Worm (Caenorhabditis elegans) whole organism, L1 larva: ENCODE measurements around the gene spp-14.

Experiments used
- ceh-88 ChIP-seq: fragments of 200-800 bp; sonication (Bioruptor generic); IDR thresholded peaks from 2 replicates; pipeline ENCODE4 v1.3.6; 2022; ENCODE audit warnings: missing genetic modification characterization, missing compliant biosample characterization
- efl-3 ChIP-seq: fragments of 200-800 bp; sonication (Bioruptor generic); optimal IDR thresholded peaks from 2 replicates; lab custom pipeline; 2018; ENCODE audit warnings: mild to moderate bottlenecking, missing genetic modification characterization, missing compliant biosample characterization
- egl-27 ChIP-seq, 2 experiments: fragments of 150-350 bp in 1 of 2; sonication (generic microtip); optimal IDR thresholded peaks; 3 replicates each; lab custom pipeline; 2017 to 2018; ENCODE audit warnings: missing biosample characterization in 2 of 2, missing genetic modification characterization in 2 of 2, missing genetic modification reagents in 2 of 2
- hpl-2 ChIP-seq: fragments of 150-350 bp; optimal IDR thresholded peaks from 2 replicates; lab custom pipeline; 2014; ENCODE audit warnings: missing biosample characterization, missing genetic modification reagents, missing genetic modification characterization
- isw-1 ChIP-seq: fragments of 200-800 bp; sonication (Bioruptor generic); IDR thresholded peaks from 2 replicates; pipeline ENCODE4 v1.3.6; 2022; ENCODE audit warnings: missing genetic modification characterization, missing compliant biosample characterization
- lin-13 ChIP-seq: fragments of 150-350 bp; optimal IDR thresholded peaks from 2 replicates; lab custom pipeline; 2014; ENCODE audit warnings: missing biosample characterization, missing genetic modification reagents, missing genetic modification characterization
- mef-2 ChIP-seq: fragments of 150-350 bp; optimal IDR thresholded peaks from 2 replicates; lab custom pipeline; 2014; ENCODE audit warnings: missing biosample characterization, missing genetic modification characterization
- nhr-12 ChIP-seq: sonication (generic microtip); optimal IDR thresholded peaks from 2 replicates; lab custom pipeline; 2017; ENCODE audit warnings: missing biosample characterization, missing genetic modification characterization
- pag-3 ChIP-seq: sonication (generic microtip); optimal IDR thresholded peaks from 2 replicates; lab custom pipeline; 2017; ENCODE audit warnings: missing genetic modification characterization, mild to moderate bottlenecking, missing compliant biosample characterization, antibody characterized with exemption, borderline replicate concordance; ENCODE audit not compliant: insufficient read depth
- snpc-4 ChIP-seq: fragments of 150-350 bp; optimal IDR thresholded peaks from 2 replicates; lab custom pipeline; 2014; ENCODE audit warnings: missing biosample characterization, missing genetic modification characterization
- ztf-11 ChIP-seq, 2 experiments: sonication (generic microtip); optimal IDR thresholded peaks; 2 replicates each; lab custom pipeline; 2016 to 2017; ENCODE audit warnings: missing genetic modification characterization in 2 of 2, missing biosample characterization in 1 of 2, missing compliant biosample characterization in 1 of 2

ce11 chrX:7679835-7680234 is 45.9 kb upstream of the spp-14 start:
- TF ChIP-seq snpc-4 (tag; lab: Kevin White, UChicago) (no peak), mef-2 (tag; lab: Kevin White, UChicago) (no peak), efl-3 (no peak), hpl-2 (GFP tag; lab: Kevin White, UChicago) (no peak), nhr-12 (tag; lab: Kevin White, UChicago) (no peak), pag-3 (tag; lab: Kevin White, UChicago) (no peak), isw-1 (no peak), egl-27 (tag; optimal IDR thresholded peaks at IDR 0.05; lab: Kevin White, UChicago) (no peak), ztf-11 (tag; optimal IDR thresholded peaks at IDR 0.05; lab: Kevin White, UChicago) (no peak), lin-13 (no peak), ceh-88 (no peak)
